Worm (Caenorhabditis elegans): Measurements from ENCODE around the gene mfsd-6.

Gene mfsd-6

ce11 chrIII:7572781-7573400 is 6.3 kb downstream of the mfsd-6 start, which contains the start of the genes rpl-9 and lpd-7 (continued):
- TF ChIP-seq hrde-1 (tag; optimal IDR thresholded peaks at IDR 0.05; ENCODE audit: borderline replicate concordance) (no peak), F55B11.4 (tag; optimal IDR thresholded peaks at IDR 0.05; ENCODE audit: borderline replicate concordance, insufficient read depth) (no peak), let-607 (tag; optimal IDR thresholded peaks at IDR 0.05) (no peak), ceh-27 (GFP tag; optimal IDR thresholded peaks at IDR 0.05) (peak; percentile 75), die-1 (tag; optimal IDR thresholded peaks at IDR 0.05) (no peak), Y56A3A.18 (GFP tag; IDR thresholded peaks at IDR 0.05) (no peak), attf-6 (GFP tag; IDR thresholded peaks at IDR 0.05) (no peak), Y95B8A.8 (GFP tag; IDR thresholded peaks at IDR 0.05) (no peak), F39B2.1 (GFP tag; IDR thresholded peaks at IDR 0.05) (no peak), nfya-1 (tag; optimal IDR thresholded peaks at IDR 0.05; ENCODE audit: borderline replicate concordance, insufficient read depth) (no peak), nhr-27 (tag; optimal IDR thresholded peaks at IDR 0.05) (no peak), K12H6.12 (tag; optimal IDR thresholded peaks at IDR 0.05) (no peak), nhr-90 (tag; optimal IDR thresholded peaks at IDR 0.05) (no peak), pbrm-1 (GFP tag; IDR thresholded peaks at IDR 0.05) (peak; percentile 47; the same call in 1 of the 2 replicates), hmg-20 (GFP tag; IDR thresholded peaks at IDR 0.05) (no peak), bed-1 (GFP tag; IDR thresholded peaks at IDR 0.05) (no peak), dox-1 (GFP tag; IDR thresholded peaks at IDR 0.05) (peak; percentile 53; the same call in 1 of the 2 replicates), ztf-18 (tag; optimal IDR thresholded peaks at IDR 0.05) (peak; percentile 30), ztf-25 (GFP tag; IDR thresholded peaks at IDR 0.05) (no peak), F10E7.11 (tag; optimal IDR thresholded peaks at IDR 0.05) (no peak), lin-26 (GFP tag; IDR thresholded peaks at IDR 0.05) (no peak), B0261.1 (tag; optimal IDR thresholded peaks at IDR 0.05) (no peak), mel-28 (tag; optimal IDR thresholded peaks at IDR 0.05; ENCODE audit: borderline replicate concordance) (no peak), rcor-1 (GFP tag; IDR thresholded peaks at IDR 0.05) (no peak; the same call in 1 of the 2 replicates), F57C9.4 (tag; optimal IDR thresholded peaks at IDR 0.05) (no peak), bed-2 (GFP tag; IDR thresholded peaks at IDR 0.05) (no peak), attf-3 (GFP tag; conservative IDR thresholded peaks at IDR 0.05) (peak; percentile 65; the same call in 1 of the 2 replicates), dpl-1 (GFP tag; optimal IDR thresholded peaks at IDR 0.05) (peak; percentile 41), B0019.2 (GFP tag; conservative IDR thresholded peaks at IDR 0.05) (no peak), akir-1 (GFP tag; optimal IDR thresholded peaks at IDR 0.05) (no peak), egl-44 (GFP tag; IDR thresholded peaks at IDR 0.05) (no peak), madf-3 (GFP tag; IDR thresholded peaks at IDR 0.05) (peak; percentile 67; the same call in 1 of the 2 replicates), snpc-1.3 (tag; optimal IDR thresholded peaks at IDR 0.05; ENCODE audit: insufficient read depth) (peak; percentile 4), hlh-12 (tag; optimal IDR thresholded peaks at IDR 0.05) (no peak), C17E4.6 (GFP tag; IDR thresholded peaks at IDR 0.05) (no peak), Y53G8AR.9 (GFP tag; conservative IDR thresholded peaks at IDR 0.05) (no peak)

ce11 chrIII:7571726-7572125 is 7.5 kb downstream of the mfsd-6 start:
- TF ChIP-seq hmg-1.2 (GFP tag; IDR thresholded peaks at IDR 0.05): no peak
- no peak for TF ChIP-seq mxl-1 (tag; optimal IDR thresholded peaks at IDR 0.05)
- no peak for TF ChIP-seq egl-44 (GFP tag; IDR thresholded peaks at IDR 0.05)
- TF ChIP-seq madf-3 (GFP tag; IDR thresholded peaks at IDR 0.05): 0 out of 2 replicates have a peak, but pooled peaks have one; percentile 31
- peak; percentile 30 for TF ChIP-seq tlf-1 (GFP tag; optimal IDR thresholded peaks at IDR 0.05)
- TF ChIP-seq C06A6.2 (GFP tag; conservative IDR thresholded peaks at IDR 0.05): no peak
- no peak for TF ChIP-seq let-607 (tag; optimal IDR thresholded peaks at IDR 0.05)
- TF ChIP-seq nhr-120 (GFP tag; IDR thresholded peaks at IDR 0.05): no peak
- peak; percentile 19 for TF ChIP-seq die-1 (tag; optimal IDR thresholded peaks at IDR 0.05)
- peak; percentile 76 for TF ChIP-seq B0336.3 (GFP tag; IDR thresholded peaks at IDR 0.05)
- TF ChIP-seq him-1 (tag; optimal IDR thresholded peaks at IDR 0.05): peak; percentile 51
- no peak for TF ChIP-seq cebp-2 (GFP tag; IDR thresholded peaks at IDR 0.05)
- TF ChIP-seq ekl-4 (GFP tag; IDR thresholded peaks at IDR 0.05): peak; percentile 53; the same call in 1 of the 2 replicates
- TF ChIP-seq F49E8.2 (tag; optimal IDR thresholded peaks at IDR 0.05; ENCODE audit: insufficient read depth): peak; percentile 50
- peak; percentile 54 for TF ChIP-seq lsl-1 (GFP tag; optimal IDR thresholded peaks at IDR 0.05)
- TF ChIP-seq Y56A3A.18 (GFP tag; IDR thresholded peaks at IDR 0.05): peak; percentile 78

All from whole organism, young adult.